Worm (Caenorhabditis elegans) whole organism, L2 larva: Measurements from ENCODE around the gene C16C8.12.

ENCODE experiments used
- ama-1 ChIP-seq: fragments of 150-350 bp; optimal IDR thresholded peaks from 2 replicates; lab custom pipeline; 2018; ENCODE audit warnings: inconsistent platforms
- dmd-4 ChIP-seq: sonication (generic microtip); optimal IDR thresholded peaks from 2 replicates; lab custom pipeline; 2017; ENCODE audit warnings: missing biosample characterization, missing genetic modification characterization
- nhr-77 ChIP-seq: fragments of 150-350 bp; optimal IDR thresholded peaks from 2 replicates; lab custom pipeline; 2014; ENCODE audit warnings: missing biosample characterization, missing genetic modification characterization
- unc-62 ChIP-seq: fragments of 150-350 bp; optimal IDR thresholded peaks from 2 replicates; lab custom pipeline; 2014; ENCODE audit warnings: missing biosample characterization, missing genetic modification reagents, missing genetic modification characterization

DNA sequence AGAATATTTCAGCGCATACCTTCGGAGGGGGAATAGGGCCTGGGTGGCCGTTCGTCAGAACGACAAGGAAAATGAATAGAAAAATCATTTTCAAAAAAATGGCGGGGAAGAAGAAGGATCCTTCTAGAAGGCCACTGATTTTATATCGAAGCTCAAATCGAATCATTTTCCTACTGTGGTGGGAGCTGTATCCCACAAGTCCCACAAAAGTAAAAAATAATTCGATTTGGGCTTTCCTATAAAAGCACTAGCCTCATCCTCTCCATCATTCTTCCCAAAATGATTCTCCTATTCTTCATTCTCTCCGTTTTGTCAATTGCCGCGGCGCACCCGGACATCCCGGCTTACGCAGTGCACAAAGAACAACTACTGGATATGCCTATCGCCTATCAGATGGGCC is 5.7 kb downstream of the C16C8.12 start, which contains the start of the genes C16C8.26 and C16C8.19:
- TF ChIP-seq unc-62 (GFP tag; lab: Kevin White, UChicago): no peak
- no peak for TF ChIP-seq ama-1 (lab: Kevin White, UChicago)
- TF ChIP-seq dmd-4: no peak
- TF ChIP-seq nhr-77 (tag; lab: Kevin White, UChicago): no peak
